Fruit fly (Drosophila melanogaster) whole organism, embryonic: ENCODE measurements around the gene Pdcd4.

Experiments
- Adf1 ChIP-seq: fragments of 200-800 bp; sonication (Bioruptor generic); IDR thresholded peaks from 2 replicates; pipeline ENCODE4 v1.3.6; 2022; ENCODE audit warnings: missing biosample characterization, missing genetic modification characterization
- CG10543 ChIP-seq: fragments of 200-800 bp; sonication (Bioruptor generic); optimal IDR thresholded peaks from 3 replicates; lab custom pipeline; 2017; ENCODE audit warnings: missing biosample characterization, mild to moderate bottlenecking, missing genetic modification characterization, moderate library complexity
- CG11247 ChIP-seq: fragments of 200-800 bp; sonication (Bioruptor generic); IDR thresholded peaks from 2 replicates; pipeline ENCODE4 v1.3.6; 2022; ENCODE audit warnings: missing biosample characterization, missing genetic modification characterization
- CG11723 ChIP-seq: fragments of 200-800 bp; sonication (Bioruptor generic); optimal IDR thresholded peaks from 2 replicates; lab custom pipeline; 2017; ENCODE audit warnings: missing biosample characterization, mild to moderate bottlenecking, missing genetic modification characterization
- CG15011 ChIP-seq: fragments of 200-800 bp; sonication (Bioruptor generic); optimal IDR thresholded peaks from 3 replicates; lab custom pipeline; 2018; ENCODE audit warnings: missing biosample characterization, mild to moderate bottlenecking, missing genetic modification characterization
- CG17359 ChIP-seq: fragments of 200-800 bp; sonication (Bioruptor generic); optimal IDR thresholded peaks from 3 replicates; lab custom pipeline; 2018; ENCODE audit warnings: missing biosample characterization, mild to moderate bottlenecking, missing genetic modification characterization, moderate library complexity
- CG17361 ChIP-seq: fragments of 200-800 bp; sonication (Bioruptor generic); IDR thresholded peaks from 3 replicates; pipeline ENCODE4 v1.3.6; 2022; ENCODE audit warnings: missing biosample characterization, missing genetic modification characterization
- CG2129 ChIP-seq: fragments of 200-800 bp; sonication (Bioruptor generic); IDR thresholded peaks from 2 replicates; pipeline ENCODE4 v1.3.6; 2022; ENCODE audit warnings: missing biosample characterization, missing genetic modification characterization; ENCODE audit not compliant: partially characterized antibody
- CG2875 ChIP-seq: fragments of 200-800 bp; sonication (Bioruptor generic); optimal IDR thresholded peaks from 2 replicates; lab custom pipeline; 2017; ENCODE audit warnings: missing biosample characterization, mild to moderate bottlenecking, missing genetic modification characterization, missing genetic modification reagents
- CG33213 ChIP-seq: fragments of 200-800 bp; sonication (Bioruptor generic); optimal IDR thresholded peaks from 3 replicates; lab custom pipeline; 2016; ENCODE audit warnings: missing biosample characterization, missing genetic modification characterization
- CG3726 ChIP-seq: fragments of 200-800 bp; sonication (Bioruptor generic); IDR thresholded peaks from 3 replicates; pipeline ENCODE4, ENCODE4 v1.3.6; 2022; ENCODE audit warnings: missing biosample characterization, missing genetic modification characterization
- CG4282 ChIP-seq: fragments of 200-800 bp; sonication (Bioruptor generic); optimal IDR thresholded peaks from 2 replicates; lab custom pipeline; 2016; ENCODE audit warnings: missing biosample characterization, missing genetic modification characterization
- CG4360 ChIP-seq: fragments of 200-800 bp; sonication (Bioruptor generic); IDR thresholded peaks from 2 replicates; pipeline ENCODE4 v1.3.6; 2022; ENCODE audit warnings: missing biosample characterization, missing genetic modification characterization
- CG43689 ChIP-seq: fragments of 200-800 bp; sonication (Bioruptor generic); IDR thresholded peaks from 2 replicates; pipeline ENCODE4 v1.3.6; 2022; ENCODE audit warnings: missing biosample characterization, missing genetic modification characterization
- CG4820 ChIP-seq: fragments of 200-800 bp; sonication (Bioruptor generic); optimal IDR thresholded peaks from 3 replicates; lab custom pipeline; 2016; ENCODE audit warnings: missing biosample characterization, missing genetic modification characterization
- CG5953 ChIP-seq: fragments of 200-800 bp; sonication (Bioruptor generic); IDR thresholded peaks from 2 replicates; pipeline ENCODE4 v1.3.6; 2022; ENCODE audit warnings: missing biosample characterization, missing genetic modification characterization
- CG6765 ChIP-seq: fragments of 200-800 bp; sonication (Bioruptor generic); optimal IDR thresholded peaks from 3 replicates; lab custom pipeline; 2017; ENCODE audit warnings: missing biosample characterization, mild to moderate bottlenecking, missing genetic modification characterization
- CG7556 ChIP-seq: fragments of 200-800 bp; sonication (Bioruptor generic); optimal IDR thresholded peaks from 2 replicates; lab custom pipeline; 2017; ENCODE audit warnings: missing biosample characterization, mild to moderate bottlenecking, missing genetic modification characterization
- CG7928 ChIP-seq: fragments of 200-800 bp; sonication (Bioruptor generic); optimal IDR thresholded peaks from 2 replicates; lab custom pipeline; 2017; ENCODE audit warnings: missing biosample characterization, mild to moderate bottlenecking, missing genetic modification characterization
- CG8359 ChIP-seq: fragments of 200-800 bp; sonication (Bioruptor generic); optimal IDR thresholded peaks from 2 replicates; lab custom pipeline; 2017; ENCODE audit warnings: missing biosample characterization, mild to moderate bottlenecking, missing genetic modification characterization, borderline replicate concordance
- Ets97D ChIP-seq: fragments of 200-800 bp; sonication (Bioruptor generic); optimal IDR thresholded peaks from 3 replicates; lab custom pipeline; 2016; ENCODE audit warnings: missing biosample characterization, missing genetic modification characterization
- GATAe ChIP-seq: fragments of 200-800 bp; sonication (Bioruptor generic); conservative IDR thresholded peaks from 2 replicates; pipeline ENCODE4 v1.3.6; 2022; ENCODE audit warnings: missing biosample characterization, missing genetic modification characterization
- Oli ChIP-seq: fragments of 200-800 bp; sonication (Bioruptor generic); optimal IDR thresholded peaks from 2 replicates; lab custom pipeline; 2018; ENCODE audit warnings: missing biosample characterization, mild to moderate bottlenecking, missing genetic modification characterization, moderate library complexity
- Opbp ChIP-seq: fragments of 200-800 bp; sonication (Bioruptor generic); IDR thresholded peaks from 3 replicates; pipeline ENCODE4 v1.3.6; 2022; ENCODE audit warnings: missing biosample characterization, missing genetic modification characterization; ENCODE audit not compliant: partially characterized antibody
- Optix ChIP-seq: fragments of 200-800 bp; sonication (Bioruptor generic); IDR thresholded peaks from 3 replicates; pipeline ENCODE4 v1.3.6; 2022; ENCODE audit warnings: missing biosample characterization, missing genetic modification characterization
- Vsx1 ChIP-seq: fragments of 200-800 bp; sonication (Bioruptor generic); optimal IDR thresholded peaks from 2 replicates; lab custom pipeline; 2017; ENCODE audit warnings: missing biosample characterization, mild to moderate bottlenecking, missing genetic modification characterization, missing genetic modification reagents
- al ChIP-seq: fragments of 200-800 bp; sonication (Bioruptor generic); IDR thresholded peaks from 2 replicates; pipeline ENCODE4 v1.3.6; 2022; ENCODE audit warnings: missing biosample characterization, missing genetic modification characterization
- amos ChIP-seq: fragments of 200-800 bp; sonication (Bioruptor generic); IDR thresholded peaks from 2 replicates; pipeline ENCODE4 v1.3.6; 2022; ENCODE audit warnings: missing biosample characterization, missing genetic modification characterization; ENCODE audit not compliant: partially characterized antibody
- bbx ChIP-seq: fragments of 200-800 bp; sonication (Bioruptor generic); IDR thresholded peaks from 2 replicates; pipeline ENCODE4 v1.3.6; 2022; ENCODE audit warnings: missing biosample characterization, missing genetic modification characterization; ENCODE audit not compliant: partially characterized antibody
- bowl ChIP-seq: fragments of 200-800 bp; sonication (Bioruptor generic); IDR thresholded peaks from 2 replicates; pipeline ENCODE4 v1.3.6; 2022; ENCODE audit warnings: missing biosample characterization, missing genetic modification characterization
- crol ChIP-seq: fragments of 200-800 bp; sonication (Bioruptor generic); IDR thresholded peaks from 2 replicates; pipeline ENCODE4 v1.3.6; 2022; ENCODE audit warnings: missing biosample characterization, missing genetic modification characterization
- dpn ChIP-seq, 2 experiments: fragments of 200-800 bp; sonication (Bioruptor generic); optimal IDR thresholded peaks; 3 replicates each; lab custom pipeline; 2016; ENCODE audit warnings: missing biosample characterization in 2 of 2, missing genetic modification characterization in 2 of 2
- ftz-f1 ChIP-seq: fragments of 200-800 bp; sonication (Bioruptor generic); optimal IDR thresholded peaks from 2 replicates; lab custom pipeline; 2016; ENCODE audit warnings: missing biosample characterization, missing genetic modification characterization
- gfzf ChIP-seq: fragments of 200-800 bp; sonication (Bioruptor generic); optimal IDR thresholded peaks from 2 replicates; lab custom pipeline; 2016; ENCODE audit warnings: missing biosample characterization, mild to moderate bottlenecking, missing genetic modification characterization, moderate library complexity
- hbn ChIP-seq: fragments of 200-800 bp; sonication (Bioruptor generic); IDR thresholded peaks from 2 replicates; pipeline ENCODE4 v1.3.6; 2022; ENCODE audit warnings: missing biosample characterization, missing genetic modification characterization; ENCODE audit not compliant: partially characterized antibody
- hkb ChIP-seq, 2 experiments: fragments of 200-800 bp in 1 of 2; fragments of >200 bp in 1 of 2; sonication (Bioruptor generic) in 1 of 2; IDR thresholded peaks in 1 of 2; optimal IDR thresholded peaks in 1 of 2; 2 replicates each; pipeline versions ENCODE4 v1.3.6 to Lab custom; 2017 to 2022; ENCODE audit warnings: missing biosample characterization in 1 of 2, missing genetic modification characterization in 1 of 2
- jigr1 ChIP-seq: fragments of 200-800 bp; sonication (Bioruptor generic); IDR thresholded peaks from 3 replicates; pipeline ENCODE4 v1.3.6; 2022; ENCODE audit warnings: missing biosample characterization, missing genetic modification characterization
- lmd ChIP-seq: fragments of 200-800 bp; sonication (Bioruptor generic); IDR thresholded peaks from 2 replicates; pipeline ENCODE4 v1.3.6; 2022; ENCODE audit warnings: missing biosample characterization, missing genetic modification characterization
- otp ChIP-seq: fragments of 200-800 bp; sonication (Bioruptor generic); IDR thresholded peaks from 3 replicates; pipeline ENCODE4, ENCODE4 v1.3.6; 2022; ENCODE audit warnings: missing biosample characterization, missing genetic modification characterization
- prd ChIP-seq, 3 experiments: fragments of >200 bp in 2 of 3; fragments of 200-800 bp in 1 of 3; sonication (Bioruptor generic) in 1 of 3; optimal IDR thresholded peaks in 2 of 3; IDR thresholded peaks in 1 of 3; 2 replicates in 2 of 3; 3 replicates in 1 of 3; pipeline versions ENCODE4 v1.3.6 to Lab custom; 2017 to 2022; ENCODE audit warnings: missing biosample characterization in 1 of 3, missing genetic modification characterization in 1 of 3
- psq ChIP-seq: fragments of 200-800 bp; sonication (Bioruptor generic); optimal IDR thresholded peaks from 2 replicates; lab custom pipeline; 2017; ENCODE audit warnings: missing biosample characterization, missing genetic modification characterization
- pum ChIP-seq: fragments of 200-800 bp; sonication (Bioruptor generic); optimal IDR thresholded peaks from 2 replicates; lab custom pipeline; 2016; ENCODE audit warnings: missing biosample characterization, missing genetic modification characterization
- row ChIP-seq: fragments of 200-800 bp; sonication (Bioruptor generic); IDR thresholded peaks from 3 replicates; pipeline ENCODE4 v1.3.6; 2022; ENCODE audit warnings: missing biosample characterization, missing genetic modification characterization
- scrt ChIP-seq: fragments of 200-800 bp; sonication (Bioruptor generic); optimal IDR thresholded peaks from 2 replicates; lab custom pipeline; 2018; ENCODE audit warnings: missing biosample characterization, mild to moderate bottlenecking, missing genetic modification characterization, moderate library complexity
- sim ChIP-seq: fragments of 200-800 bp; sonication (Bioruptor generic); IDR thresholded peaks from 2 replicates; pipeline ENCODE4 v1.3.6; 2022; ENCODE audit warnings: missing biosample characterization, missing genetic modification characterization
- sug ChIP-seq: fragments of 200-800 bp; optimal IDR thresholded peaks from 2 replicates; lab custom pipeline; 2019; ENCODE audit warnings: missing biosample characterization, mild to moderate bottlenecking, missing genetic modification characterization, moderate library complexity
- tll ChIP-seq, 2 experiments: fragments of 200-800 bp in 1 of 2; fragments of >200 bp in 1 of 2; sonication (Bioruptor generic) in 1 of 2; optimal IDR thresholded peaks; 2 replicates each; lab custom pipeline; 2017 to 2019; ENCODE audit warnings: missing biosample characterization in 2 of 2, missing genetic modification characterization in 2 of 2, mild to moderate bottlenecking in 1 of 2, moderate library complexity in 1 of 2
- toy ChIP-seq: fragments of 200-800 bp; sonication (Bioruptor generic); IDR thresholded peaks from 2 replicates; pipeline ENCODE4 v1.3.6; 2022; ENCODE audit warnings: missing biosample characterization, missing genetic modification characterization

Pdcd4 gene

dm6 chrX:13764397-13765119 is 9.4 kb upstream of the Pdcd4 start (continued):
- TF ChIP-seq lmd (GFP tag; lab: Robert Waterston, UW) (peak; percentile 21; the same call in 1 of the 2 replicates), hbn (no peak), otp (peak; percentile 46; the same call in 1 of the 3 replicates), dpn (GFP tag; optimal IDR thresholded peaks at IDR 0.05; lab: Kevin White, UChicago) (peak in 1 of 2 experiments; percentile 55), tll (GFP tag; optimal IDR thresholded peaks at IDR 0.05; lab: Kevin White, UChicago) (no peak), Optix (peak; percentile 61; the same call in 2 of the 3 replicates), Ets97D (no peak), CG43689 (GFP tag; lab: Robert Waterston, UW) (no peak), Oli (tag; lab: Kevin White, UChicago) (peak; percentile 38), bbx (GFP tag; lab: Robert Waterston, UW) (no peak), crol (no peak), sim (GFP tag; lab: Robert Waterston, UW) (no peak), pum (GFP tag; lab: Kevin White, UChicago) (no peak), CG2875 (GFP tag; lab: Kevin White, UChicago) (peak; percentile 44), scrt (no peak), GATAe (GFP tag; lab: Robert Waterston, UW) (no peak), CG33213 (GFP tag; lab: Kevin White, UChicago) (no peak), hkb (optimal IDR thresholded peaks at IDR 0.05; lab: Kevin White, UChicago) (no peak), hkb (GFP tag; IDR thresholded peaks at IDR 0.05; lab: Robert Waterston, UW) (peak; percentile 73; the same call in 1 of the 2 replicates), CG10543 (GFP tag; lab: Kevin White, UChicago) (no peak), al (no peak), gfzf (GFP tag; lab: Kevin White, UChicago) (no peak), CG4360 (GFP tag; lab: Robert Waterston, UW) (no peak), CG7556 (GFP tag; lab: Kevin White, UChicago) (peak; percentile 29), CG4282 (GFP tag; lab: Kevin White, UChicago) (no peak), amos (GFP tag; lab: Robert Waterston, UW) (no peak), CG17361 (no peak; the same call in 2 of the 3 replicates), ftz-f1 (GFP tag; lab: Kevin White, UChicago) (no peak), CG6765 (GFP tag; lab: Kevin White, UChicago) (no peak), CG11247 (GFP tag; lab: Robert Waterston, UW) (peak; percentile 19; the same call in 1 of the 2 replicates), Vsx1 (no peak), toy (GFP tag; lab: Robert Waterston, UW) (no peak), CG8359 (GFP tag; lab: Kevin White, UChicago) (no peak), CG2129 (GFP tag; lab: Robert Waterston, UW) (no peak), CG11723 (no peak), CG15011 (GFP tag; lab: Kevin White, UChicago) (no peak), bowl (GFP tag; lab: Robert Waterston, UW) (no peak), psq (no peak), CG4820 (GFP tag; lab: Kevin White, UChicago) (peak; percentile 34), Opbp (GFP tag; lab: Robert Waterston, UW) (no peak), sug (tag; lab: Kevin White, UChicago) (peak; percentile 23), CG17359 (tag; lab: Kevin White, UChicago) (peak; percentile 76), Adf1 (GFP tag; lab: Robert Waterston, UW) (no peak), CG3726 (GFP tag; lab: Robert Waterston, UW) (0 out of 3 replicates have a peak, but pooled peaks have one; percentile 27), jigr1 (GFP tag; lab: Robert Waterston, UW) (no peak), prd (optimal IDR thresholded peaks at IDR 0.05; lab: Kevin White, UChicago) (no peak), prd (GFP tag; IDR thresholded peaks at IDR 0.05; lab: Robert Waterston, UW) (peak; percentile 61), CG5953 (GFP tag; lab: Robert Waterston, UW) (no peak), row (peak; percentile 63), CG7928 (GFP tag; lab: Kevin White, UChicago) (no peak)
